Worm (Caenorhabditis elegans): Measurements from ENCODE around the gene ttc-17.

- no peak for TF ChIP-seq tab-1 (GFP tag; IDR thresholded peaks at IDR 0.05)
- no peak for TF ChIP-seq T22C8.4 (GFP tag; IDR thresholded peaks at IDR 0.05)
- TF ChIP-seq ref-1 (GFP tag; conservative IDR thresholded peaks at IDR 0.05): no peak
- no peak for TF ChIP-seq cog-1 (tag; optimal IDR thresholded peaks at IDR 0.05)
Observed at ce11 chrV:8927715-8928114, 29.1 kb upstream of the ttc-17 start.

All from whole organism, midembryonic.